Fruit fly (Drosophila melanogaster): Measurements from ENCODE around the gene ncd.

DNA sequence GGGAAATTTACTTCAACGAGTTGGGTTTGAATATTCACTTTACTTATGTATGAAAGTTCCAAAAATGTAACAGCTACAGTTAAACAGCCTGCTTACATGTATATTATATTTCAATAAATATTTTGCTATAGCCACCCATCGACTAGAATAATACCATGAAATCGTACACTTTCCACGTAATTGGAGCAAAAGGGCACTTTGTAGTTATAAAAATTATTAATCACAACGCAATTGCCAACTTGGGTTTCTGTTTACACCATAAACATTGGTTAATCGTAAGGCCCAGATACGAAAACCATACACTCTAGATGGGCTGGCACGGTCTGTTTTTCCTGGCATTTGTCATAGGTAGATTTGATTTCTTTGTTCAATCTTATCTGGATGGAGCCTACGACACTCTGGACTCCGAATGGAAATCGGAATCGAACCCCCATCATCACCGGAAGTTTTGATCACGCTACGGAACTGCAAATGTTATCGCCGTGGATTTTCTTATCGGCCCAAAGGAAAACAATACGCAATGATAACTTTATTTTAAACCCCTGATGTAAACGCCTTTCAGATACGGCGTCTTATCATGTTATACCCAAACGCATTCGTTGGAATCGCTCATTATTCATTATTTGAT, 26.4 kb downstream of the ncd start, which contains the start of gene fig:
- TF ChIP-seq psq (optimal IDR thresholded peaks at IDR 0.05) (no peak), Myc (optimal IDR thresholded peaks at IDR 0.05) (no peak), Sin3A (optimal IDR thresholded peaks at IDR 0.05) (no peak), insv (optimal IDR thresholded peaks at IDR 0.05) (no peak), h (optimal IDR thresholded peaks at IDR 0.05) (no peak), ttk (optimal IDR thresholded peaks at IDR 0.05) (no peak)

Data from Kc167 (cell line).